Fruit fly (Drosophila melanogaster) whole organism, prepupa: Measurements from ENCODE around the gene CG42570.

ENCODE experiments used
- Blimp-1 ChIP-seq: fragments of 200-800 bp; sonication (Bioruptor generic); optimal IDR thresholded peaks from 3 replicates; lab custom pipeline; 2017; ENCODE audit warnings: missing biosample characterization, missing genetic modification characterization, mild to moderate bottlenecking, moderate library complexity, missing genetic modification reagents
- CG10631 ChIP-seq: fragments of 200-800 bp; sonication (Bioruptor generic); optimal IDR thresholded peaks from 2 replicates; lab custom pipeline; 2016; ENCODE audit warnings: missing biosample characterization, missing genetic modification characterization
- CG10669 ChIP-seq: fragments of 200-800 bp; sonication (Bioruptor generic); optimal IDR thresholded peaks from 3 replicates; lab custom pipeline; 2018; ENCODE audit warnings: missing biosample characterization, mild to moderate bottlenecking, missing genetic modification characterization, moderate library complexity
- CG11294 ChIP-seq: fragments of 200-800 bp; sonication (Bioruptor generic); IDR thresholded peaks from 2 replicates; pipeline ENCODE4 v1.3.6; 2022; ENCODE audit warnings: missing biosample characterization, missing genetic modification characterization
- CG11762 ChIP-seq: fragments of 200-800 bp; sonication (Bioruptor generic); optimal IDR thresholded peaks from 3 replicates; lab custom pipeline; 2016; ENCODE audit warnings: missing biosample characterization, missing genetic modification characterization; ENCODE audit not compliant: insufficient read depth
- CG11902 ChIP-seq: fragments of 200-800 bp; sonication (Bioruptor generic); optimal IDR thresholded peaks from 3 replicates; lab custom pipeline; 2016; ENCODE audit warnings: missing biosample characterization, missing genetic modification characterization
- CG15336 ChIP-seq: fragments of 200-800 bp; sonication (Bioruptor generic); IDR thresholded peaks from 2 replicates; pipeline ENCODE4 v1.3.6; 2022; ENCODE audit warnings: missing biosample characterization, missing genetic modification characterization
- CG1621 ChIP-seq: fragments of 200-800 bp; sonication (Bioruptor generic); optimal IDR thresholded peaks from 3 replicates; lab custom pipeline; 2018; ENCODE audit warnings: missing biosample characterization, mild to moderate bottlenecking, missing genetic modification characterization
- CG3032 ChIP-seq: fragments of 200-800 bp; optimal IDR thresholded peaks from 2 replicates; lab custom pipeline; 2019; ENCODE audit warnings: missing biosample characterization, mild to moderate bottlenecking, missing genetic modification characterization, moderate library complexity
- CG31627 ChIP-seq: fragments of 200-800 bp; sonication (Bioruptor generic); optimal IDR thresholded peaks from 3 replicates; lab custom pipeline; 2016; ENCODE audit warnings: missing biosample characterization, missing genetic modification characterization
- CG32006 ChIP-seq: fragments of 200-800 bp; sonication (Bioruptor generic); optimal IDR thresholded peaks from 3 replicates; lab custom pipeline; 2017; ENCODE audit warnings: missing biosample characterization, mild to moderate bottlenecking, missing genetic modification characterization
- CG34406 ChIP-seq: fragments of 200-800 bp; sonication (Bioruptor generic); optimal IDR thresholded peaks from 3 replicates; lab custom pipeline; 2016; ENCODE audit warnings: missing biosample characterization, missing genetic modification characterization
- CG3919 ChIP-seq: fragments of 200-800 bp; sonication (Bioruptor generic); optimal IDR thresholded peaks from 3 replicates; lab custom pipeline; 2016; ENCODE audit warnings: missing biosample characterization, missing genetic modification characterization
- CG4318 ChIP-seq: fragments of 200-800 bp; sonication (Bioruptor generic); optimal IDR thresholded peaks from 3 replicates; lab custom pipeline; 2017; ENCODE audit warnings: missing biosample characterization, mild to moderate bottlenecking, missing genetic modification characterization
- CG6163 ChIP-seq: fragments of 200-800 bp; sonication (Bioruptor generic); IDR thresholded peaks from 3 replicates; pipeline ENCODE4 v1.3.6; 2022; ENCODE audit warnings: missing biosample characterization, missing genetic modification characterization
- CG6854 ChIP-seq: fragments of 200-800 bp; sonication (Bioruptor generic); optimal IDR thresholded peaks from 2 replicates; lab custom pipeline; 2017; ENCODE audit warnings: missing biosample characterization, mild to moderate bottlenecking, missing genetic modification characterization
- CG7368 ChIP-seq: fragments of 200-800 bp; sonication (Bioruptor generic); optimal IDR thresholded peaks from 3 replicates; lab custom pipeline; 2016; ENCODE audit warnings: missing biosample characterization, missing genetic modification characterization
- CG8119 ChIP-seq: fragments of 200-800 bp; sonication (Bioruptor generic); IDR thresholded peaks from 3 replicates; pipeline ENCODE4 v1.3.6; 2022; ENCODE audit warnings: missing biosample characterization, missing genetic modification characterization
- CG8319 ChIP-seq: fragments of 200-800 bp; sonication (Bioruptor generic); optimal IDR thresholded peaks from 3 replicates; lab custom pipeline; 2016; ENCODE audit warnings: missing biosample characterization, missing genetic modification characterization
- CG8632 ChIP-seq: fragments of 200-800 bp; sonication (Bioruptor generic); optimal IDR thresholded peaks from 3 replicates; lab custom pipeline; 2016; ENCODE audit warnings: missing biosample characterization, missing genetic modification characterization
- CG9139 ChIP-seq: fragments of 200-800 bp; sonication (Bioruptor generic); optimal IDR thresholded peaks from 3 replicates; lab custom pipeline; 2017; ENCODE audit warnings: missing biosample characterization, mild to moderate bottlenecking, missing genetic modification characterization
- Eip75B ChIP-seq: fragments of 200-800 bp; sonication (Bioruptor generic); optimal IDR thresholded peaks from 3 replicates; lab custom pipeline; 2016; ENCODE audit warnings: missing biosample characterization, missing genetic modification characterization
- Eip93F ChIP-seq: fragments of 200-800 bp; sonication (Bioruptor generic); optimal IDR thresholded peaks from 2 replicates; lab custom pipeline; 2016; ENCODE audit warnings: missing biosample characterization, mild to moderate bottlenecking, missing genetic modification characterization
- Ets21C ChIP-seq: fragments of 200-800 bp; sonication (Bioruptor generic); optimal IDR thresholded peaks from 3 replicates; lab custom pipeline; 2016; ENCODE audit warnings: missing biosample characterization, missing genetic modification characterization
- Ets96B ChIP-seq: fragments of 200-800 bp; optimal IDR thresholded peaks from 2 replicates; lab custom pipeline; 2019; ENCODE audit warnings: missing biosample characterization, mild to moderate bottlenecking, missing genetic modification characterization, moderate library complexity
- Gug ChIP-seq: fragments of 200-800 bp; sonication (Bioruptor generic); IDR thresholded peaks from 2 replicates; pipeline ENCODE4 v1.3.6; 2022; ENCODE audit warnings: missing biosample characterization, missing genetic modification characterization
- Hr38 ChIP-seq: sonication (Bioruptor generic); optimal IDR thresholded peaks from 2 replicates; lab custom pipeline; 2016; ENCODE audit warnings: missing biosample characterization, missing genetic modification characterization
- Hr39 ChIP-seq: fragments of 200-800 bp; sonication (Bioruptor generic); optimal IDR thresholded peaks from 2 replicates; lab custom pipeline; 2016; ENCODE audit warnings: missing biosample characterization, missing genetic modification characterization
- Lpt ChIP-seq: fragments of 200-800 bp; sonication (Bioruptor generic); optimal IDR thresholded peaks from 3 replicates; lab custom pipeline; 2016; ENCODE audit warnings: missing biosample characterization, missing genetic modification characterization
- Met ChIP-seq: fragments of 200-800 bp; sonication (Bioruptor generic); optimal IDR thresholded peaks from 3 replicates; lab custom pipeline; 2016; ENCODE audit warnings: missing biosample characterization, missing genetic modification characterization
- OdsH ChIP-seq: fragments of 200-800 bp; sonication (Bioruptor generic); optimal IDR thresholded peaks from 3 replicates; lab custom pipeline; 2016; ENCODE audit warnings: missing biosample characterization, missing genetic modification characterization
- Smox ChIP-seq: fragments of 200-800 bp; sonication (Bioruptor generic); optimal IDR thresholded peaks from 3 replicates; lab custom pipeline; 2016; ENCODE audit warnings: missing biosample characterization, missing genetic modification characterization
- Sox102F ChIP-seq: fragments of 200-800 bp; sonication (Bioruptor generic); optimal IDR thresholded peaks from 2 replicates; lab custom pipeline; 2016; ENCODE audit warnings: missing biosample characterization, mild to moderate bottlenecking, missing genetic modification characterization
- Sox14 ChIP-seq: fragments of 200-800 bp; sonication (Bioruptor generic); optimal IDR thresholded peaks from 3 replicates; lab custom pipeline; 2016; ENCODE audit warnings: missing biosample characterization, missing genetic modification characterization
- acj6 ChIP-seq: fragments of 200-800 bp; sonication (Bioruptor generic); optimal IDR thresholded peaks from 3 replicates; lab custom pipeline; 2016; ENCODE audit warnings: missing biosample characterization, missing genetic modification characterization
- cyc ChIP-seq: fragments of 200-800 bp; sonication (Bioruptor generic); optimal IDR thresholded peaks from 3 replicates; lab custom pipeline; 2016; ENCODE audit warnings: missing biosample characterization, missing genetic modification characterization
- dac ChIP-seq: fragments of 200-800 bp; sonication (Bioruptor generic); optimal IDR thresholded peaks from 2 replicates; lab custom pipeline; 2017; ENCODE audit warnings: missing biosample characterization, mild to moderate bottlenecking, missing genetic modification characterization
- dsx ChIP-seq: fragments of 200-800 bp; optimal IDR thresholded peaks from 3 replicates; lab custom pipeline; 2019; ENCODE audit warnings: missing biosample characterization, mild to moderate bottlenecking, missing genetic modification characterization, moderate library complexity; ENCODE audit not compliant: poor library complexity, severe bottlenecking
- eg ChIP-seq: fragments of 200-800 bp; sonication (Bioruptor generic); IDR thresholded peaks from 3 replicates; pipeline ENCODE4 v1.3.6; 2022; ENCODE audit warnings: missing biosample characterization, missing genetic modification characterization
- esn ChIP-seq: fragments of 200-800 bp; sonication (Bioruptor generic); optimal IDR thresholded peaks from 2 replicates; lab custom pipeline; 2016; ENCODE audit warnings: missing biosample characterization, mild to moderate bottlenecking, missing genetic modification characterization, moderate library complexity
- fd59A ChIP-seq: fragments of 200-800 bp; sonication (Bioruptor generic); optimal IDR thresholded peaks from 2 replicates; lab custom pipeline; 2017; ENCODE audit warnings: missing biosample characterization, mild to moderate bottlenecking, missing genetic modification characterization, missing genetic modification reagents
- fd85E ChIP-seq: fragments of 200-800 bp; sonication (Bioruptor generic); optimal IDR thresholded peaks from 3 replicates; lab custom pipeline; 2016; ENCODE audit warnings: missing biosample characterization, missing genetic modification characterization
- fkh ChIP-seq: fragments of 200-800 bp; sonication (Bioruptor generic); optimal IDR thresholded peaks from 3 replicates; lab custom pipeline; 2017; ENCODE audit warnings: missing biosample characterization, mild to moderate bottlenecking, missing genetic modification characterization, moderate library complexity
- lz ChIP-seq: fragments of 200-800 bp; sonication (Bioruptor generic); optimal IDR thresholded peaks from 3 replicates; lab custom pipeline; 2016; ENCODE audit warnings: missing biosample characterization, missing genetic modification characterization
- net ChIP-seq: fragments of 200-800 bp; sonication (Bioruptor generic); optimal IDR thresholded peaks from 3 replicates; lab custom pipeline; 2016; ENCODE audit warnings: missing biosample characterization, missing genetic modification characterization
- pdm3 ChIP-seq: fragments of 200-800 bp; sonication (Bioruptor generic); optimal IDR thresholded peaks from 3 replicates; lab custom pipeline; 2016; ENCODE audit warnings: missing biosample characterization, missing genetic modification characterization
- salr ChIP-seq, 2 experiments: fragments of 200-800 bp; sonication (Bioruptor generic); optimal IDR thresholded peaks; 3 replicates each; lab custom pipeline; 2016 to 2018; ENCODE audit warnings: missing biosample characterization in 2 of 2, missing genetic modification characterization in 2 of 2, mild to moderate bottlenecking in 1 of 2
- spab ChIP-seq: fragments of 200-800 bp; sonication (Bioruptor generic); optimal IDR thresholded peaks from 2 replicates; lab custom pipeline; 2017; ENCODE audit warnings: missing biosample characterization, mild to moderate bottlenecking, missing genetic modification characterization, missing genetic modification reagents
- ss ChIP-seq, 2 experiments: fragments of 200-800 bp; sonication (Bioruptor generic); optimal IDR thresholded peaks; 2 replicates in 1 of 2; 3 replicates in 1 of 2; lab custom pipeline; 2017 to 2018; ENCODE audit warnings: mild to moderate bottlenecking in 2 of 2, missing biosample characterization in 2 of 2, missing genetic modification characterization in 2 of 2, moderate library complexity in 1 of 2
- svp ChIP-seq: fragments of 200-800 bp; sonication (Bioruptor generic); peaks from one replicate; lab custom pipeline; 2016; ENCODE audit warnings: missing biosample characterization, missing genetic modification characterization
- topi ChIP-seq: fragments of 200-800 bp; sonication (Bioruptor generic); optimal IDR thresholded peaks from 3 replicates; lab custom pipeline; 2016; ENCODE audit warnings: missing biosample characterization, missing genetic modification characterization

Gene CG42570

DNA sequence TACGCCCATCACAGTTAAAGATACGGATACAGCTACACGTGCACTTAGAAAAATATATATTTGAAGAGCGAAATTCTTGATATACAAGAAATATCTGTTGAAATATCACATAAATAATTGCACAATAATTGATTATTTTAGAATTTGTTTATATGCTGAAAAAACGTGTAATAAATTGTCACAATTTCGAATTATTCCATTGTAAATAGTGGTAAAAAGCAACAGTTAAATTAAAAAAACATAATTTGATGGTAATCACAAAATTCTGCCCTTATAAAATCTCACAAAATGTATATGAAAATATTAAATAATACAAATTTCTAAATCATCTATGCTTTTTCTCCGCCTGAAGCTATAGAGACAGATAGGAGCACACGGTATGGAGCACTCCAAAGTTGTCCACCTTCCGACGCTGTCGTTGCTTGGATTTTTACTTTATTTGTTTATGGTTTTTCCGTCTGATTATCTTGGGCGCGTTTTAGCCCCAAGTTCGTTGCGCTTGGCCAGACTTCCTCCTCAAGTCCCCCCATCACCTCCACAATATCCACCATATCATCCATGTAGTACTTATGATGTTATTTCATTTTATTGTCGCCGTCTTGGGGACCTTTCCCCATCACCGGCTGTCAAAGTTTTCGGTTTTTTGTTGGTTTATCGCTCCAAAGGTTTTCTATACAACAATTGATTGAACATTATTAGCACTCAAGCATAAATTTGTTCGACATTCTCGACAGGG, 13.2 kb upstream of the CG42570 start:
- TF ChIP-seq Blimp-1 (no peak), dac (no peak), ss (GFP tag; optimal IDR thresholded peaks at IDR 0.05; lab: Kevin White, UChicago) (peak in 1 of 2 experiments; percentile 30), CG7368 (no peak), fd59A (GFP tag; lab: Kevin White, UChicago) (peak; percentile 47), CG34406 (GFP tag; lab: Kevin White, UChicago) (peak; percentile 38), CG8119 (peak; percentile 63; the same call in 2 of the 3 replicates), CG15336 (no peak; the same call in none of the 2 replicates), Sox102F (GFP tag; lab: Kevin White, UChicago) (no peak), CG11762 (GFP tag; lab: Kevin White, UChicago) (no peak), OdsH (GFP tag; lab: Kevin White, UChicago) (peak; percentile 64), fd85E (GFP tag; lab: Kevin White, UChicago) (no peak), Ets21C (GFP tag; lab: Kevin White, UChicago) (no peak), Ets96B (peak; percentile 66), CG9139 (GFP tag; lab: Kevin White, UChicago) (no peak), CG11294 (no peak), CG3032 (peak; percentile 39), spab (GFP tag; lab: Kevin White, UChicago) (peak; percentile 50), Gug (GFP tag; lab: Robert Waterston, UW) (peak; percentile 33), Smox (peak; percentile 34), Met (GFP tag; lab: Kevin White, UChicago) (no peak), Hr39 (GFP tag; lab: Kevin White, UChicago) (no peak), Eip75B (GFP tag; lab: Kevin White, UChicago) (peak; percentile 10), CG6854 (GFP tag; lab: Kevin White, UChicago) (no peak), salr (GFP tag; optimal IDR thresholded peaks at IDR 0.05; lab: Kevin White, UChicago) (peak in 1 of 2 experiments; percentile 64), CG4318 (GFP tag; lab: Kevin White, UChicago) (peak; percentile 69), Sox14 (GFP tag; lab: Kevin White, UChicago) (peak; percentile 40), fkh (GFP tag; lab: Kevin White, UChicago) (peak; percentile 66), CG10631 (GFP tag; lab: Kevin White, UChicago) (peak; percentile 63), CG32006 (peak; percentile 77), acj6 (GFP tag; lab: Kevin White, UChicago) (peak; percentile 61), pdm3 (peak; percentile 62), Lpt (GFP tag; lab: Kevin White, UChicago) (peak; percentile 59), esn (GFP tag; lab: Kevin White, UChicago) (peak; percentile 32), CG11902 (GFP tag; lab: Kevin White, UChicago) (no peak), CG10669 (GFP tag; lab: Kevin White, UChicago) (peak; percentile 27), CG8319 (GFP tag; lab: Kevin White, UChicago) (no peak), CG8632 (GFP tag; lab: Kevin White, UChicago) (peak; percentile 48), cyc (GFP tag; lab: Kevin White, UChicago) (no peak), eg (GFP tag; lab: Robert Waterston, UW) (no peak), Hr38 (GFP tag; lab: Kevin White, UChicago) (no peak), dsx (GFP tag; lab: Kevin White, UChicago) (peak; percentile 34), CG1621 (no peak), topi (GFP tag; lab: Kevin White, UChicago) (peak; percentile 9), svp (GFP tag; lab: Kevin White, UChicago) (peak; percentile 68), CG3919 (peak; percentile 39), CG6163 (no peak), lz (GFP tag; lab: Kevin White, UChicago) (no peak), CG31627 (GFP tag; lab: Kevin White, UChicago) (no peak), Eip93F (GFP tag; lab: Kevin White, UChicago) (no peak), net (GFP tag; lab: Kevin White, UChicago) (peak; percentile 34)
